Worm (Caenorhabditis elegans) whole organism, L4 larva: Measurements from ENCODE around the gene W04G3.7.

Source experiments
- cey-2 ChIP-seq: sonication (generic microtip); optimal IDR thresholded peaks from 3 replicates; lab custom pipeline; 2017; ENCODE audit warnings: missing genetic modification characterization, mild to moderate bottlenecking, missing compliant biosample characterization, antibody characterized with exemption, borderline replicate concordance; ENCODE audit not compliant: insufficient read depth
- set-16 ChIP-seq: fragments of 200-800 bp; sonication (Bioruptor generic); IDR thresholded peaks from 2 replicates; pipeline ENCODE4 v1.3.6; 2022; ENCODE audit warnings: missing genetic modification reagents, missing genetic modification characterization, missing compliant biosample characterization

- TF ChIP-seq cey-2 (tag; lab: Kevin White, UChicago) (no peak), set-16 (GFP tag; lab: Robert Waterston, UW) (no peak)
Observed at ce11 chrX:11080170-11080728, 4.8 kb downstream of the W04G3.7 start, which contains the start of gene sulp-7.
